Fruit fly (Drosophila melanogaster) whole organism, embryonic: Measurements from ENCODE around the gene CG32706.

Experiments
- CG10209 ChIP-seq: fragments of 200-800 bp; sonication (Bioruptor generic); optimal IDR thresholded peaks from 3 replicates; lab custom pipeline; 2017; ENCODE audit warnings: missing biosample characterization, mild to moderate bottlenecking, missing genetic modification characterization, missing genetic modification reagents
- CG2116 ChIP-seq: fragments of 200-800 bp; sonication (Bioruptor generic); optimal IDR thresholded peaks from 3 replicates; lab custom pipeline; 2018; ENCODE audit warnings: missing biosample characterization, mild to moderate bottlenecking, missing genetic modification characterization
- CG7786 ChIP-seq: fragments of 200-800 bp; sonication (Bioruptor generic); optimal IDR thresholded peaks from 2 replicates; lab custom pipeline; 2016; ENCODE audit warnings: missing biosample characterization, missing genetic modification characterization
- Doc2 ChIP-seq: fragments of 200-800 bp; sonication (Bioruptor generic); IDR thresholded peaks from 2 replicates; pipeline ENCODE4 v1.3.6; 2022; ENCODE audit warnings: missing biosample characterization, missing genetic modification characterization
- dati ChIP-seq: fragments of 200-800 bp; sonication (Bioruptor generic); IDR thresholded peaks from 2 replicates; pipeline ENCODE4 v1.3.6; 2022; ENCODE audit warnings: missing biosample characterization, missing genetic modification characterization
- dm ChIP-seq: fragments of 200-800 bp; sonication (Bioruptor generic); optimal IDR thresholded peaks from 3 replicates; lab custom pipeline; 2016; ENCODE audit warnings: missing biosample characterization, missing genetic modification characterization
- pros ChIP-seq: fragments of 200-800 bp; sonication (Bioruptor generic); optimal IDR thresholded peaks from 3 replicates; lab custom pipeline; 2019; ENCODE audit warnings: missing biosample characterization, mild to moderate bottlenecking, missing genetic modification characterization, moderate library complexity
- ttk ChIP-seq: fragments of 200-800 bp; sonication (Bioruptor generic); IDR thresholded peaks from 2 replicates; pipeline ENCODE4 v2.1.2; 2022; ENCODE audit warnings: missing biosample characterization, missing genetic modification characterization
- yki ChIP-seq: fragments of >200 bp; optimal IDR thresholded peaks from 3 replicates; lab custom pipeline; 2018

DNA sequence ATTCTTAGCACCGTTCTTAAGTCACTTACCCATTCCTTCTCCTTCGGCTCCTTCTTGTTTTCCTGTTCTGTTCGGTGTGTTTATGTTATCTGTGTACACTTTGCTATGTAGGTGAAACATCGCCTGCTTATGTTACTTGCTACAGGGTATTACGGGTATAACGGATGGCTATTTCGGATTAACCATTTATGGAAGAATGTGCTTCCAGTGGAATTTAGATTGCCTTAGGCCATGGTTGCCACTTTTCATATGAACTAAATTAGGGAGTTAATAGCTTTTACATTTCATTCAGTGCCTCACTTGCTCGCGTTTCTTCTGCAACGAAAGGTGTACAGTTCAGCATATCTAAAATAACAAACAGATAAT lies 38.6 kb upstream of the CG32706 start:
- TF ChIP-seq CG2116 (GFP tag; lab: Kevin White, UChicago) (no peak), yki (lab: Kevin White, UChicago) (no peak), pros (GFP tag; lab: Kevin White, UChicago) (no peak), CG10209 (GFP tag; lab: Kevin White, UChicago) (no peak), dm (GFP tag; lab: Kevin White, UChicago) (no peak), dati (GFP tag; lab: Robert Waterston, UW) (no peak), ttk (GFP tag; lab: Robert Waterston, UW) (no peak), CG7786 (GFP tag; lab: Kevin White, UChicago) (no peak), Doc2 (GFP tag; lab: Robert Waterston, UW) (no peak)
